Fruit fly (Drosophila melanogaster): Measurements from ENCODE around the gene CG1764.

The CG1764 gene

dm6 chrX:13254442-13254841 is 47.8 kb downstream of the CG1764 start:
- no peak for TF ChIP-seq CG31627 (GFP tag; optimal IDR thresholded peaks at IDR 0.05)
- no peak for TF ChIP-seq Sox14 (GFP tag; optimal IDR thresholded peaks at IDR 0.05)
- TF ChIP-seq CG7368 (GFP tag; optimal IDR thresholded peaks at IDR 0.05), result peak; percentile 12
- TF ChIP-seq salr (GFP tag; optimal IDR thresholded peaks at IDR 0.05), result no peak
- no peak for TF ChIP-seq CG11294 (GFP tag; IDR thresholded peaks at IDR 0.05)
- TF ChIP-seq Blimp-1 (GFP tag; optimal IDR thresholded peaks at IDR 0.05), result no peak
- TF ChIP-seq Ets21C (GFP tag; optimal IDR thresholded peaks at IDR 0.05), result no peak
- TF ChIP-seq acj6 (GFP tag; optimal IDR thresholded peaks at IDR 0.05), result no peak
- peak; percentile 7 for TF ChIP-seq Smox (GFP tag; optimal IDR thresholded peaks at IDR 0.05)
- no peak for TF ChIP-seq CG32006 (GFP tag; optimal IDR thresholded peaks at IDR 0.05)
- TF ChIP-seq Eip78C (GFP tag), result peak; percentile 67
- peak; percentile 1 for TF ChIP-seq Eip75B (GFP tag; optimal IDR thresholded peaks at IDR 0.05)
- peak; percentile 66 for TF ChIP-seq svp (GFP tag)
- TF ChIP-seq eg (GFP tag; IDR thresholded peaks at IDR 0.05), result peak; percentile 51; the same call in 1 of the 3 replicates
- TF ChIP-seq Met (GFP tag; optimal IDR thresholded peaks at IDR 0.05), result peak; percentile 26
- no peak for TF ChIP-seq CG3919 (GFP tag; optimal IDR thresholded peaks at IDR 0.05)
- peak; percentile 26 to 41 for TF ChIP-seq ss (GFP tag; optimal IDR thresholded peaks at IDR 0.05)
- peak; percentile 48 for TF ChIP-seq Sox102F (GFP tag; optimal IDR thresholded peaks at IDR 0.05)
- peak; percentile 93 for TF ChIP-seq vri (GFP tag; optimal IDR thresholded peaks at IDR 0.05)
- peak; percentile 34 for TF ChIP-seq CG6854 (GFP tag; optimal IDR thresholded peaks at IDR 0.05)
- TF ChIP-seq CG6163 (GFP tag; IDR thresholded peaks at IDR 0.05), result peak; percentile 66; the same call in 2 of the 3 replicates
- TF ChIP-seq CG11902 (GFP tag; optimal IDR thresholded peaks at IDR 0.05), result no peak
- TF ChIP-seq CG10631 (GFP tag; optimal IDR thresholded peaks at IDR 0.05), result no peak
- no peak for TF ChIP-seq CG6808 (GFP tag; optimal IDR thresholded peaks at IDR 0.05)
- peak; percentile 38 for TF ChIP-seq CG16779 (tag; optimal IDR thresholded peaks at IDR 0.05)
- no peak for TF ChIP-seq Sox15 (GFP tag; optimal IDR thresholded peaks at IDR 0.05)
- no peak for TF ChIP-seq pdm3 (GFP tag; optimal IDR thresholded peaks at IDR 0.05)
- TF ChIP-seq CG6276 (GFP tag; optimal IDR thresholded peaks at IDR 0.05), result no peak
- TF ChIP-seq CG8119 (GFP tag; IDR thresholded peaks at IDR 0.05), result no peak
- no peak for TF ChIP-seq dac (GFP tag; optimal IDR thresholded peaks at IDR 0.05)
- peak; percentile 0 for TF ChIP-seq CG9139 (GFP tag; optimal IDR thresholded peaks at IDR 0.05)
- TF ChIP-seq achi (GFP tag; optimal IDR thresholded peaks at IDR 0.05), result no peak
- TF ChIP-seq CG3032 (tag; optimal IDR thresholded peaks at IDR 0.05), result peak; percentile 16
- TF ChIP-seq Eip93F (GFP tag; optimal IDR thresholded peaks at IDR 0.05), result no peak
- peak; percentile 2 for TF ChIP-seq topi (GFP tag; optimal IDR thresholded peaks at IDR 0.05)
- peak; percentile 28 for TF ChIP-seq CG34406 (GFP tag; optimal IDR thresholded peaks at IDR 0.05)
- TF ChIP-seq CG1621 (tag; optimal IDR thresholded peaks at IDR 0.05), result no peak
- no peak for TF ChIP-seq cyc (GFP tag; optimal IDR thresholded peaks at IDR 0.05)
- TF ChIP-seq fkh (GFP tag; optimal IDR thresholded peaks at IDR 0.05), result peak; percentile 50
- peak; percentile 41 for TF ChIP-seq esn (GFP tag; optimal IDR thresholded peaks at IDR 0.05)
- TF ChIP-seq net (GFP tag; optimal IDR thresholded peaks at IDR 0.05), result no peak
- TF ChIP-seq Hr38 (GFP tag; optimal IDR thresholded peaks at IDR 0.05), result no peak
- no peak for TF ChIP-seq CG4318 (GFP tag; optimal IDR thresholded peaks at IDR 0.05)
- no peak for TF ChIP-seq CG6792 (GFP tag; optimal IDR thresholded peaks at IDR 0.05)
